Worm (Caenorhabditis elegans) whole organism, mixed stage, embryonic: ENCODE results near the gene Y67A10A.7.
"Not testable (repeated sequence)": the region's sequence is repeated elsewhere in the genome, so short reads cannot be mapped to it uniquely, and the experiment has no call there.

Experiments
- ceh-39 ChIP-seq: fragments of 150-350 bp; optimal IDR thresholded peaks from 2 replicates; lab custom pipeline; 2014; ENCODE audit warnings: missing biosample characterization, missing genetic modification characterization
- ceh-43 ChIP-seq: fragments of 200-800 bp; sonication (Bioruptor generic); optimal IDR thresholded peaks from 2 replicates; lab custom pipeline; 2018; ENCODE audit warnings: mild to moderate bottlenecking, missing genetic modification characterization, moderate library complexity, missing compliant biosample characterization
- ceh-83 ChIP-seq: fragments of 200-800 bp; sonication (Bioruptor generic); optimal IDR thresholded peaks from 2 replicates; lab custom pipeline; 2018; ENCODE audit warnings: mild to moderate bottlenecking, missing genetic modification characterization, missing compliant biosample characterization
- ces-1 ChIP-seq: fragments of 150-350 bp; optimal IDR thresholded peaks from 2 replicates; lab custom pipeline; 2014; ENCODE audit warnings: missing biosample characterization, missing genetic modification reagents, missing genetic modification characterization
- cnd-1 ChIP-seq: fragments of 200-800 bp; sonication (Bioruptor generic); optimal IDR thresholded peaks from 2 replicates; lab custom pipeline; 2018; ENCODE audit warnings: mild to moderate bottlenecking, missing genetic modification characterization, missing compliant biosample characterization
- drap-1 ChIP-seq: fragments of 200-800 bp; sonication (Bioruptor generic); optimal IDR thresholded peaks from 3 replicates; lab custom pipeline; 2018; ENCODE audit warnings: mild to moderate bottlenecking, missing genetic modification characterization, missing compliant biosample characterization
- elt-1 ChIP-seq: sonication (generic microtip); optimal IDR thresholded peaks from 2 replicates; lab custom pipeline; 2017; ENCODE audit warnings: missing genetic modification characterization, mild to moderate bottlenecking, missing compliant biosample characterization, antibody characterized with exemption, moderate library complexity, borderline replicate concordance; ENCODE audit not compliant: insufficient read depth
- elt-3 ChIP-seq: fragments of 150-350 bp; optimal IDR thresholded peaks from 2 replicates; lab custom pipeline; 2014; ENCODE audit warnings: missing biosample characterization, missing genetic modification characterization
- flh-1 ChIP-seq: fragments of 200-800 bp; sonication (Bioruptor generic); optimal IDR thresholded peaks from 2 replicates; lab custom pipeline; 2018; ENCODE audit warnings: mild to moderate bottlenecking, missing genetic modification characterization, moderate library complexity, missing compliant biosample characterization
- ham-2 ChIP-seq: fragments of 200-800 bp; sonication (Bioruptor generic); optimal IDR thresholded peaks from 2 replicates; lab custom pipeline; 2018; ENCODE audit warnings: mild to moderate bottlenecking, missing genetic modification characterization, missing compliant biosample characterization
- hlh-1 ChIP-seq: fragments of 150-350 bp; optimal IDR thresholded peaks from 2 replicates; lab custom pipeline; 2014; ENCODE audit warnings: missing biosample characterization, missing genetic modification reagents, missing genetic modification characterization
- lin-13 ChIP-seq: fragments of 150-350 bp; optimal IDR thresholded peaks from 2 replicates; lab custom pipeline; 2014; ENCODE audit warnings: missing biosample characterization, missing genetic modification characterization
- lsy-2 ChIP-seq: fragments of 150-350 bp; optimal IDR thresholded peaks from 2 replicates; lab custom pipeline; 2014; ENCODE audit warnings: missing biosample characterization, missing genetic modification characterization
- mab-5 ChIP-seq: fragments of 150-350 bp; optimal IDR thresholded peaks from 2 replicates; lab custom pipeline; 2014; ENCODE audit warnings: missing biosample characterization, missing genetic modification characterization
- mls-2 ChIP-seq: sonication (generic microtip); optimal IDR thresholded peaks from 2 replicates; lab custom pipeline; 2016; ENCODE audit warnings: mild to moderate bottlenecking, missing genetic modification characterization, moderate library complexity, missing compliant biosample characterization
- nhr-12 ChIP-seq: fragments of 150-350 bp; optimal IDR thresholded peaks from 2 replicates; lab custom pipeline; 2014; ENCODE audit warnings: missing biosample characterization, missing genetic modification characterization
- nhr-2 ChIP-seq: fragments of 150-350 bp; optimal IDR thresholded peaks from 2 replicates; lab custom pipeline; 2014; ENCODE audit warnings: missing biosample characterization, missing genetic modification characterization
- nhr-237 ChIP-seq: fragments of 150-350 bp; optimal IDR thresholded peaks from 2 replicates; lab custom pipeline; 2014; ENCODE audit warnings: missing biosample characterization, missing genetic modification characterization
- nhr-28 ChIP-seq: fragments of 150-350 bp; optimal IDR thresholded peaks from 2 replicates; lab custom pipeline; 2014; ENCODE audit warnings: missing biosample characterization, missing genetic modification characterization
- nhr-76 ChIP-seq: sonication (generic microtip); optimal IDR thresholded peaks from 2 replicates; lab custom pipeline; 2017; ENCODE audit warnings: missing biosample characterization, missing genetic modification characterization
- pha-4 ChIP-seq: fragments of 150-350 bp; optimal IDR thresholded peaks from 2 replicates; lab custom pipeline; 2018; ENCODE audit warnings: missing biosample characterization, missing genetic modification reagents, missing genetic modification characterization
- sem-2 ChIP-seq: fragments of 200-800 bp; sonication (Bioruptor generic); optimal IDR thresholded peaks from 2 replicates; lab custom pipeline; 2018; ENCODE audit warnings: mild to moderate bottlenecking, missing genetic modification characterization, missing compliant biosample characterization
- snpc-4 ChIP-seq: fragments of 150-350 bp; optimal IDR thresholded peaks from 2 replicates; lab custom pipeline; 2014; ENCODE audit warnings: missing biosample characterization, missing genetic modification characterization
- sptf-1 ChIP-seq: sonication (generic microtip); optimal IDR thresholded peaks from 2 replicates; lab custom pipeline; 2017; ENCODE audit warnings: mild to moderate bottlenecking, missing genetic modification characterization, moderate library complexity, missing compliant biosample characterization
- tbx-8 ChIP-seq: fragments of 200-800 bp; sonication (Bioruptor generic); optimal IDR thresholded peaks from 2 replicates; lab custom pipeline; 2018; ENCODE audit warnings: mild to moderate bottlenecking, missing genetic modification characterization, moderate library complexity, missing compliant biosample characterization
- unc-120 ChIP-seq: sonication (generic microtip); optimal IDR thresholded peaks from 2 replicates; lab custom pipeline; 2017; ENCODE audit warnings: missing genetic modification characterization, missing compliant biosample characterization; ENCODE audit not compliant: poor library complexity, severe bottlenecking
- unc-62 ChIP-seq: fragments of 150-350 bp; optimal IDR thresholded peaks from 2 replicates; lab custom pipeline; 2014; ENCODE audit warnings: missing biosample characterization, missing genetic modification reagents, missing genetic modification characterization
- zip-8 ChIP-seq: fragments of 150-350 bp; optimal IDR thresholded peaks from 2 replicates; lab custom pipeline; 2014; ENCODE audit warnings: missing biosample characterization, missing genetic modification characterization
- ztf-11 ChIP-seq: fragments of 150-350 bp; optimal IDR thresholded peaks from 2 replicates; lab custom pipeline; 2014; ENCODE audit warnings: missing biosample characterization, missing genetic modification characterization

Y67A10A.7 gene

ce11 chrIV:14421938-14422337, 48.0 kb downstream of the Y67A10A.7 start, which contains the start of gene F55B11.7:
TSS of gene F55B11.7 (minus strand) at chrIV:14422038.
- no peak for TF ChIP-seq unc-120
- no peak for TF ChIP-seq nhr-76 (tag; lab: Kevin White, UChicago)
- TF ChIP-seq tbx-8 (GFP tag; lab: Kevin White, UChicago) = no peak
- no peak for TF ChIP-seq unc-62 (GFP tag; lab: Kevin White, UChicago)
- TF ChIP-seq cnd-1 (tag; lab: Kevin White, UChicago) = no peak
- no peak for TF ChIP-seq nhr-28 (tag; lab: Kevin White, UChicago)
- no peak for TF ChIP-seq ceh-83 (GFP tag; lab: Kevin White, UChicago)
- TF ChIP-seq snpc-4 (tag; lab: Kevin White, UChicago) = no peak
- no peak for TF ChIP-seq nhr-2 (tag; lab: Kevin White, UChicago)
- no peak for TF ChIP-seq flh-1 (GFP tag; lab: Kevin White, UChicago)
- TF ChIP-seq nhr-237 (tag; lab: Kevin White, UChicago) = no peak
- TF ChIP-seq sem-2 (GFP tag; lab: Kevin White, UChicago) = no peak
- TF ChIP-seq nhr-12 (tag; lab: Kevin White, UChicago) = no peak
- TF ChIP-seq lsy-2 (tag; lab: Kevin White, UChicago) = no peak
- no peak for TF ChIP-seq zip-8 (tag; lab: Kevin White, UChicago)
- no peak for TF ChIP-seq drap-1 (GFP tag; lab: Kevin White, UChicago)
- no peak for TF ChIP-seq sptf-1
- no peak for TF ChIP-seq ceh-39 (tag; lab: Kevin White, UChicago)
- no peak for TF ChIP-seq mab-5 (tag; lab: Kevin White, UChicago)
- no peak for TF ChIP-seq lin-13 (tag; lab: Kevin White, UChicago)

DNA sequence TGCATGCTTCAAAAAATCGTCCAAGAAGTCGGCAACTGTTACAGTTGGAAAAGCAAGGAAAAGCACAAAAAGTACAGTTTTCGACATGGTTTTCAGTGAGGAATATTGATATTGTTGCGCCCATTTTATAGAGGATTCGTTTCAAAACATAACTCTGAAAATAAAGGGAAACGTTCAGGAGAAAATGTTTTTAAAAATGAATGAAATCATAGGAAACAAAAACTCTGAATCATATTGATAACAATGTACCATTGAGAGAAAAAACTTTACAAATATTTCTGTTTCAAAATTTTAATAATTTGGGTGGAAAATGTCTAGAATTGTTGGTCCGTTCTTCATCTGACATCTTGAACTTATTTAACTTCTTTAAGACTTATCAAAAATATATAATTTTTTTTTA, 49.3 kb downstream of the Y67A10A.7 start, which contains the start of gene F55B11.2:
Gene F55B11.2, minus strand, starts transcription at position 101 of the 400 bp plus-strand sequence.
- TF ChIP-seq cnd-1 (tag; lab: Kevin White, UChicago) = no peak
- TF ChIP-seq flh-1 (GFP tag; lab: Kevin White, UChicago) = no peak
- TF ChIP-seq mls-2 (tag; lab: Kevin White, UChicago) = no peak
- TF ChIP-seq drap-1 (GFP tag; lab: Kevin White, UChicago) = no peak
- TF ChIP-seq lin-13 (tag; lab: Kevin White, UChicago) = no peak
- no peak for TF ChIP-seq elt-1
- no peak for TF ChIP-seq ces-1 (GFP tag; lab: Kevin White, UChicago)
- no peak for TF ChIP-seq snpc-4 (tag; lab: Kevin White, UChicago)
- TF ChIP-seq sptf-1 = no peak
- no peak for TF ChIP-seq ceh-39 (tag; lab: Kevin White, UChicago)
- no peak for TF ChIP-seq nhr-237 (tag; lab: Kevin White, UChicago)
- no peak for TF ChIP-seq nhr-12 (tag; lab: Kevin White, UChicago)
- no peak for TF ChIP-seq ztf-11 (tag; lab: Kevin White, UChicago)
- no peak for TF ChIP-seq unc-62 (GFP tag; lab: Kevin White, UChicago)
- no peak for TF ChIP-seq pha-4
- TF ChIP-seq hlh-1 (tag; lab: Kevin White, UChicago) = no peak
- no peak for TF ChIP-seq ceh-43
- no peak for TF ChIP-seq mab-5 (tag; lab: Kevin White, UChicago)
- TF ChIP-seq elt-3 (tag; lab: Kevin White, UChicago) = no peak
- TF ChIP-seq tbx-8 (GFP tag; lab: Kevin White, UChicago) = no peak

- TF ChIP-seq ham-2 = no peak
- TF ChIP-seq hlh-1 (tag; lab: Kevin White, UChicago) = no peak
- TF ChIP-seq, all 35 proteins: peak for 0
These were observed 50.5 kb downstream of the Y67A10A.7 start, which contains the start of gene F55B11.3 for ce11 chrIV:14424396-14424795. TSS of gene F55B11.3 (plus strand) at chrIV:14424696.

ce11 chrIV:14427395-14427794, 53.5 kb downstream of the Y67A10A.7 start, which contains the start of gene F55B11.5:
TSS of gene F55B11.5 (plus strand) at chrIV:14427695.
- not testable (repeated sequence) for TF ChIP-seq nhr-28 (tag; lab: Kevin White, UChicago); ces-1 (GFP tag; lab: Kevin White, UChicago); nhr-237 (tag; lab: Kevin White, UChicago)
